Worm (Caenorhabditis elegans): Measurements from ENCODE around the gene nhr-38.

The nhr-38 gene

DNA sequence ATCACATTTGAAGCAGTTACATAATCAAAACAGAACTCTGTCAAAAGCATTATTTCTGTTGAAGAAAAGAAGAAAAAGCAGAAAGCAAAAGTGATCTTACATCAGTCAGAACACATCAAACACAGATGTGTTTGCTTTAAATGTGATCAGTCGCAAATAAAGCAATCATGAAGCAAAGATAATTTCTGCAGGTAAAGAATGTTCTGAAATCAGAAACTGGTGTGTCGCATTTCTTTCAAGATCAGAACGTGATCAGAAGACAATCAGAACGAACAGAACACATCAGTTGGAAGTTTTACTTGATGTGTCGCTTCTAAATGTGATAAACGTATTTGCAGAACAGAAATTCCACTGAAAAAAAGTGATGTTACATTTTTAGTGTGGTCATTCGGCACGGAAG lies 10.9 kb upstream of the nhr-38 start:
- TF ChIP-seq pha-4 (tag; optimal IDR thresholded peaks at IDR 0.05) (no peak), unc-62 (GFP tag; optimal IDR thresholded peaks at IDR 0.05) (no peak), ces-1 (GFP tag; optimal IDR thresholded peaks at IDR 0.05) (no peak), ztf-11 (tag; optimal IDR thresholded peaks at IDR 0.05) (no peak), lin-13 (tag; optimal IDR thresholded peaks at IDR 0.05) (no peak), blmp-1 (tag; optimal IDR thresholded peaks at IDR 0.05) (no peak), ham-2 (GFP tag; optimal IDR thresholded peaks at IDR 0.05) (no peak), bed-3 (GFP tag; optimal IDR thresholded peaks at IDR 0.05) (no peak), nhr-2 (tag; optimal IDR thresholded peaks at IDR 0.05) (no peak)

DNA sequence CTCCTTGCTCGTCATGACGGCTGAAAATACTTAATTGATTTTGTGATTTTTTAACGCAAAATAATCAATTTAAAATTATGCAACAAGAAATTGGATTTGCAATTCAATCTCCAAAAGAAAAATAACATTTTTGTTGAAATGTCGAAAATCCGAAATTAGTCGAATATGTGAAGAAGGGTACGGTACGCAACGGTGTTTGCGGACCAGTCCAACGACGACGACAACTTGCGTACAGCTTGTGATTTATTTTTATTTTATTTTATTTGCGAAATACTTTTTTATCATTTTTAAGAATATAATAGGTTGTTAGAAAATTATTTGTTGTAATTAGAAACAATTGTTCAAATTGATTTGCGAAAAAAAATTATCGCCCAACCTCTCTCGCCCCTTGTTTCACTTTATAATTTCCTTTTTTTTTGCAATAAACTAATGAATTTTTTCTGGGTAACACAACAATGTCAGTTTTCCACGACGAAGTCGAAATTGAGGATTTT lies 3.2 kb upstream of the nhr-38 start, which contains the start of the genes dcaf-1 and dph-3:
Gene dcaf-1 (minus strand): TSS at position 20 of the 494 bp plus-strand sequence.
Gene dph-3 (plus strand): TSS at position 444 of the 494 bp plus-strand sequence.
- TF ChIP-seq bed-3 (GFP tag; optimal IDR thresholded peaks at IDR 0.05) = no peak
- TF ChIP-seq lin-13 (tag; optimal IDR thresholded peaks at IDR 0.05) = no peak
- TF ChIP-seq snpc-4 (tag; optimal IDR thresholded peaks at IDR 0.05) = no peak
- no peak for TF ChIP-seq nhr-76 (tag; optimal IDR thresholded peaks at IDR 0.05)
- no peak for TF ChIP-seq ztf-11 (tag; optimal IDR thresholded peaks at IDR 0.05)
- TF ChIP-seq blmp-1 (tag; optimal IDR thresholded peaks at IDR 0.05) = no peak
- peak; percentile 57 for TF ChIP-seq mep-1 (tag; optimal IDR thresholded peaks at IDR 0.05)
- no peak for TF ChIP-seq lin-32 (GFP tag; optimal IDR thresholded peaks at IDR 0.05)
- no peak for TF ChIP-seq elt-1 (tag; optimal IDR thresholded peaks at IDR 0.05; ENCODE audit: borderline replicate concordance, insufficient read depth)
- TF ChIP-seq mab-5 (tag; optimal IDR thresholded peaks at IDR 0.05) = no peak
- TF ChIP-seq pha-4 (tag; optimal IDR thresholded peaks at IDR 0.05) = no peak
- peak; percentile 97 for TF ChIP-seq lsy-2 (tag; optimal IDR thresholded peaks at IDR 0.05)

DNA sequence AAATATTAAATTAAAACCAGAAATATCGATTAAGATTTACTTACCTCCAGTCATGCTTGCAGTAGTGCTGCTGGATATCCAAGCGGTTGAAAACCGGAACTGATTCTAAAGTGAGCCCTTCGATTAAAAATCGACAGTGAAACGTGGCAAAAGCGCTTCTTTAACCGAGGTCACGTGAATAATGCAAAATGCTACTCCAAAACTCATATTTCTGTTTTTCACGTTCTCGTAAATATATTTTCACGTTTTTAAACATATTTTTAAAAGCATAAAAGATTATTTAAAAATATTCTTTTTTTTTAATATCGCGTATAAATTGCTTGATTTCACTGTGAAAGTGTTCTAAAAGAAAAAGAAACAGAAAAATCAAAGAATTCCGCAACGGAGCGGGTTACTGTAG lies 782 bp upstream of the nhr-38 start, which contains the start of gene ant-1.3:
Gene ant-1.3 (minus strand): TSS at position 101 of the 400 bp plus-strand sequence.
- TF ChIP-seq ces-1 (GFP tag; optimal IDR thresholded peaks at IDR 0.05) = no peak
- TF ChIP-seq ceh-43 (GFP tag; optimal IDR thresholded peaks at IDR 0.05) = no peak
- TF ChIP-seq M03D4.4 (tag; optimal IDR thresholded peaks at IDR 0.05) = no peak
- no peak for TF ChIP-seq sptf-1 (tag; optimal IDR thresholded peaks at IDR 0.05)
- TF ChIP-seq ztf-11 (tag; optimal IDR thresholded peaks at IDR 0.05) = no peak
- TF ChIP-seq nhr-28 (tag; optimal IDR thresholded peaks at IDR 0.05) = no peak
- no peak for TF ChIP-seq nhr-76 (tag; optimal IDR thresholded peaks at IDR 0.05)
- no peak for TF ChIP-seq unc-120 (tag; optimal IDR thresholded peaks at IDR 0.05; ENCODE audit: poor library complexity, severe bottlenecking)
- no peak for TF ChIP-seq drap-1 (GFP tag; optimal IDR thresholded peaks at IDR 0.05)
- no peak for TF ChIP-seq lsy-2 (tag; optimal IDR thresholded peaks at IDR 0.05)
- TF ChIP-seq ceh-39 (tag; optimal IDR thresholded peaks at IDR 0.05) = no peak
- TF ChIP-seq hlh-1 (tag; optimal IDR thresholded peaks at IDR 0.05) = no peak
- TF ChIP-seq pha-4 (tag; optimal IDR thresholded peaks at IDR 0.05) = no peak

DNA sequence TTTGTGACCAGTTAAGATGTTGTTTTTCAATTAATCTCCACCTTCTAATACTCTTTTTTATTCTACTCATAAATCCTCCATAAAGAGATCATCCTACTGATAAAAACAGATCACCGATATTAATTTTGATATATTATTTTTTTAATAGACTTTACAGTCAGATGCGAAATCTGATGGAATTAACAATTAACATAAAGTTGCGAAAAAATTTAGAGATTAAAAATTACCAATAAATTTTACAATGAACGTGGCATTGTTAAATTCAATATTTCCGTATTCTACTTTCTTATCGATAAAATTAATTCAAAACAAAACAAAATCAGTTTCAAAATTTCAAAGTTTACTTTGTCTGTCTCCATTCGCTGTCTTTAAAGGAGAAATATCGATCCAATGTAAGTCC lies 2.8 kb downstream of the nhr-38 start, which contains the start of gene K01H12.4:
Gene K01H12.4 (plus strand): TSS at position 301 of the 400 bp plus-strand sequence.
- TF ChIP-seq lsy-2 (tag; optimal IDR thresholded peaks at IDR 0.05) (no peak), ztf-11 (tag; optimal IDR thresholded peaks at IDR 0.05) (no peak), drap-1 (GFP tag; optimal IDR thresholded peaks at IDR 0.05) (no peak), zip-8 (tag; optimal IDR thresholded peaks at IDR 0.05) (no peak), ceh-43 (GFP tag; optimal IDR thresholded peaks at IDR 0.05) (no peak), lin-13 (tag; optimal IDR thresholded peaks at IDR 0.05) (no peak), bed-3 (GFP tag; optimal IDR thresholded peaks at IDR 0.05) (no peak), nhr-2 (tag; optimal IDR thresholded peaks at IDR 0.05) (no peak), ham-2 (GFP tag; optimal IDR thresholded peaks at IDR 0.05) (no peak), unc-62 (GFP tag; optimal IDR thresholded peaks at IDR 0.05) (no peak), blmp-1 (tag; optimal IDR thresholded peaks at IDR 0.05) (no peak), elt-1 (tag; optimal IDR thresholded peaks at IDR 0.05; ENCODE audit: borderline replicate concordance, insufficient read depth) (no peak), sptf-1 (tag; optimal IDR thresholded peaks at IDR 0.05) (no peak), elt-3 (tag; optimal IDR thresholded peaks at IDR 0.05) (no peak), flh-1 (GFP tag; optimal IDR thresholded peaks at IDR 0.05) (no peak), nhr-28 (tag; optimal IDR thresholded peaks at IDR 0.05) (no peak)

DNA sequence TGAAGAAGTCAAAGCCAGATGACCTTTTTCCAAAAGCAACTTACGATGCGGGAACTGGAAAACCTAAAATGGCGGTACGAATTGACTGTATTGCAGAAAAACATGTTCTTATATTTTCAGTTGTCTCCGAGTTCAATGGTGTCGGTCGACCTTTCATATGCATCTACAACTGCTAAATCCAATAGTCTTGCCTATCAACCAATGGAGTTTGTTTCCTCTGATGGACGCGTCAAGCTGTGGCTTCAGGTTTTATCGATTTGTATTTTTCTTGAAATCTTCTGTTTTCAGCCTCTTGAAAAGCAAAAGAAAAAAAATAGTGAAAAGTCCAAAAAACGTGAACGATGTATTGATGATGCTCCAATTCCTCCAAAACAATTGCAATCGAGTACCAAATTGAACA lies 4.3 kb downstream of the nhr-38 start:
- no peak for TF ChIP-seq blmp-1 (tag; optimal IDR thresholded peaks at IDR 0.05)

DNA sequence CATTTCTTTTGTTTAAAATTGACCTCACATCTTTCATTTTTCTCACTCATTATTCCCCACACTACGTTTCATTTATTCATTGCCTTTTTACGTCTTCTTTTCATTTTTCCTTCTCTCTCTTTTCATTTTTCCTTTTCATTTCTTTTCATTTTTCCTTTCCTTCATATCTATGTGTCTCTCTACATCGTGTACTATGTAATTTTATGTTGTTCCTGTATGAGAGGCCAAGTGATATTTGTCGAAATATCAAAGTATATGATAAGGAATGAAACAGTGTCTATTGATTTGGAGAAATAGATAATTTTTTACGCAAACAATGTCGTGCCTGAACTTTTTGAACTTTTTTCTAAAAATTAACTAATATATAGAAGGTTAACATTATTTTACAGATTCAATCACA lies 6.5 kb downstream of the nhr-38 start:
- TF ChIP-seq nhr-2 (tag; optimal IDR thresholded peaks at IDR 0.05) (no peak), blmp-1 (tag; optimal IDR thresholded peaks at IDR 0.05) (peak; percentile 92)

All from whole organism, mixed stage, embryonic.